Worm (Caenorhabditis elegans): ENCODE results near the gene F59E12.15.

F59E12.15 gene

DNA sequence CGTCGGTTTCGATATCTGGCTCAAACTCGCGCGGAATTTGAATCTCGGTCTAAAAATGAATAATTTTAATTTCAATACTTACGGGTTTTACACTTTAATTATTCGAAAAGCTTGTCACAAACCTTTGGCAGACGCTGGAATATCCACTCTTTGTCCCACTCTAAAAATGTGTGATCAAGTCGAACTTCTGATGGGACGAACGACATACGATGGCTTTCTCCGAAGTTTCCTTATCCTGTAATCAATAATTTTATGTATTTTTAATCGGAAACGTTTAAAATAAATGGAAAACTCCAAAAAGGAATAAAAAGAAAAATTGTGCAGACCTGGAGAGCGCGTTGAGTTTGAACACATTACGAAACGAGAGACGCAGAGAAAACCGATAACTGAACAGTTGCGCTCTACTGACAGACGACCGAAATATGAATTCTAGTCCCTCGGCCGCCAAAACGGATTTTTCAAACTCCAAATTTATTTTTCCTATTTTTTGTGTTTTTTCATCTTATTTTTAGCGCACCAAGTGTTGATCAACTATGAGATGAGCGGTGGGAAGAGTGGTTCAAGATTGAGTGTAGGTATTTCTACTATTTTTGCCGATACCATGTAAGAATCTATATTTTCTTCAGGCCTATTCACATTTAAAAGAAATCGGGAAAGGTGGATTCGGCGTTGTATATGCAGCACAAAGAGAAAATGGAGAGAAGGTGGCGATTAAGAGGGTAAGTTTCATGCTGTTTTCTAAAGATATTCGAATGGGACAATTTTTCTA, 21.2 kb upstream of the F59E12.15 start, which contains the start of the genes sam-4, F59E12.17 and zyg-1:
Gene sam-4 (minus strand): TSS at position 51 of the 769 bp plus-strand sequence.
Gene F59E12.17 (minus strand): TSS at position 235 of the 769 bp plus-strand sequence.
Gene zyg-1 (plus strand): TSS at position 513 of the 769 bp plus-strand sequence.
- TF ChIP-seq unc-55 (GFP tag; optimal IDR thresholded peaks at IDR 0.05) = peak; percentile 93
- peak; percentile 41 for TF ChIP-seq fos-1 (tag; optimal IDR thresholded peaks at IDR 0.05)
- TF ChIP-seq snpc-4 (tag; optimal IDR thresholded peaks at IDR 0.05) = peak; percentile 20
- TF ChIP-seq Y55F3AM.14 (GFP tag; optimal IDR thresholded peaks at IDR 0.05) = no peak
- TF ChIP-seq F13H6.1 (tag; optimal IDR thresholded peaks at IDR 0.05) = peak; percentile 20
- no peak for TF ChIP-seq nhr-12 (tag; optimal IDR thresholded peaks at IDR 0.05)
- peak in 1 of 2 experiments; percentile 81 for TF ChIP-seq lsy-2 (tag; optimal IDR thresholded peaks at IDR 0.05)
- TF ChIP-seq crh-2 (tag; optimal IDR thresholded peaks at IDR 0.05) = peak; percentile 56
- TF ChIP-seq C34F6.9 (tag; optimal IDR thresholded peaks at IDR 0.05) = peak; percentile 84
- no peak for TF ChIP-seq dmd-4 (tag; optimal IDR thresholded peaks at IDR 0.05)
- no peak for TF ChIP-seq nhr-23 (tag; optimal IDR thresholded peaks at IDR 0.05)
- TF ChIP-seq ztf-4 (tag; optimal IDR thresholded peaks at IDR 0.05) = no peak
- no peak for TF ChIP-seq ztf-1 (GFP tag; conservative IDR thresholded peaks at IDR 0.05)
- no peak for TF ChIP-seq nhr-10 (tag; optimal IDR thresholded peaks at IDR 0.05)
- peak; percentile 42 for TF ChIP-seq sma-3 (GFP tag; optimal IDR thresholded peaks at IDR 0.05)
- no peak for TF ChIP-seq nhr-6 (tag; optimal IDR thresholded peaks at IDR 0.05)
- TF ChIP-seq lin-13 (GFP tag; optimal IDR thresholded peaks at IDR 0.05) = no peak
- TF ChIP-seq ceh-82 (tag; optimal IDR thresholded peaks at IDR 0.05) = no peak
- TF ChIP-seq peb-1 (tag; optimal IDR thresholded peaks at IDR 0.05) = no peak
- no peak for TF ChIP-seq lin-11 (tag; optimal IDR thresholded peaks at IDR 0.05)
- TF ChIP-seq unc-62 (GFP tag; optimal IDR thresholded peaks at IDR 0.05) = no peak
- TF ChIP-seq nhr-129 (tag; optimal IDR thresholded peaks at IDR 0.05) = peak; percentile 78
- TF ChIP-seq gmeb-1 (tag; optimal IDR thresholded peaks at IDR 0.05) = peak; percentile 53

DNA sequence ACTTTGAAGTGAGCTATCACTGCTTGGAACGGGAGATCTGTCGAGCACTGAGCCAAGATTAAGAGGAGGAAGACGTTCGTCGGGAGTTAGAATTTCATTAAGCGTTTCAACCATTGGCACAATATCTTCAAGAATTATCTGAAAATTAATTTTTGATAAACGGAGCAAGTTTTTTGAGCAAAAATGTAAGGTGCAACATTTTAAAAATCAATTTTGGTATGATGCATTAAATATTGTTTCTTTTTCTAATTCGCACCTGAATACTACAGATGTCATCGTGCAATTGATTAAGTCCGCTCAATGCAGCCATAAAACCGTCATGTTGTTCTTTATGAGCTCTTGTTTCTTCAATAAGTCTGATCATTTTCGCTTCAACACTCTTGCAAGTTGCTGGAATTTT, 20.1 kb upstream of the F59E12.15 start, which contains the start of gene ddl-1:
Gene ddl-1 (minus strand): TSS at position 101 of the 400 bp plus-strand sequence.
- TF ChIP-seq lin-39 (tag; optimal IDR thresholded peaks at IDR 0.05) (no peak), Y55F3AM.14 (GFP tag; optimal IDR thresholded peaks at IDR 0.05) (no peak), elt-1 (tag; optimal IDR thresholded peaks at IDR 0.05) (no peak), peb-1 (tag; optimal IDR thresholded peaks at IDR 0.05) (no peak), skn-1 (tag; optimal IDR thresholded peaks at IDR 0.05) (no peak)

DNA sequence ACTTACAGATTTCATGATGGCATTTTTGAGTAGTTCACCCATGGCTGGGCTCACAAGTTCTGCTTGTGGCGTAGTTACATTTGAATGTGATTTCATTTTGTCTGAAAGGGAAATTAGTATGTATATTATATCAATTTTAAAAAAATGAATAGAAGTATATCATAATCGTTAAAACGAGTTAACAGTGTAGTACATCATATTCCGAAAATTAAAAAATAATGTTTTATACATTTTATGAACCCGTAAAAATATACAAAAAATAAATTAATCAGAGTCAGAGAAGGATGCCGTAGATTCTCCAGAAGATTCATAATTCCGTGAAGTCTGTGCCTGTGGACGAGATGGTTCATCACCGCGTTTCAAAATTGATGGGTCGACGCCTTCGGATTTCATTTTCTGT, 18.8 kb upstream of the F59E12.15 start, which contains the start of gene F59E12.9:
Gene F59E12.9 (minus strand): TSS at position 101 of the 400 bp plus-strand sequence.
- no peak for TF ChIP-seq nhr-11 (tag; optimal IDR thresholded peaks at IDR 0.05)
- TF ChIP-seq snpc-4 (tag; optimal IDR thresholded peaks at IDR 0.05) = no peak
- no peak for TF ChIP-seq F13H6.1 (tag; optimal IDR thresholded peaks at IDR 0.05)
- TF ChIP-seq nhr-237 (tag; optimal IDR thresholded peaks at IDR 0.05) = no peak
- no peak for TF ChIP-seq lin-39 (tag; optimal IDR thresholded peaks at IDR 0.05)
- TF ChIP-seq nhr-23 (tag; optimal IDR thresholded peaks at IDR 0.05) = no peak

ce11 chrII:5642110-5642509, 13.9 kb upstream of the F59E12.15 start:
- TF ChIP-seq skn-1 (tag; optimal IDR thresholded peaks at IDR 0.05) = no peak
- TF ChIP-seq mab-5 (tag; optimal IDR thresholded peaks at IDR 0.05) = no peak
- no peak for TF ChIP-seq F13H6.1 (tag; optimal IDR thresholded peaks at IDR 0.05)
- TF ChIP-seq unc-62 (GFP tag; optimal IDR thresholded peaks at IDR 0.05) = no peak
- TF ChIP-seq lsy-2 (tag; optimal IDR thresholded peaks at IDR 0.05) = no peak
- no peak for TF ChIP-seq gmeb-1 (tag; optimal IDR thresholded peaks at IDR 0.05)
- no peak for TF ChIP-seq nhr-10 (tag; optimal IDR thresholded peaks at IDR 0.05)
- TF ChIP-seq unc-39 (tag; optimal IDR thresholded peaks at IDR 0.05) = no peak
- no peak for TF ChIP-seq nhr-23 (tag; optimal IDR thresholded peaks at IDR 0.05)
- TF ChIP-seq crh-2 (tag; optimal IDR thresholded peaks at IDR 0.05) = no peak
- no peak for TF ChIP-seq ama-1 (optimal IDR thresholded peaks at IDR 0.05)
- TF ChIP-seq fos-1 (tag; optimal IDR thresholded peaks at IDR 0.05) = no peak
- TF ChIP-seq lin-39 (tag; optimal IDR thresholded peaks at IDR 0.05) = no peak
- TF ChIP-seq zag-1 (tag; optimal IDR thresholded peaks at IDR 0.05) = no peak
- no peak for TF ChIP-seq nhr-21 (tag; optimal IDR thresholded peaks at IDR 0.05)
- no peak for TF ChIP-seq ztf-4 (tag; optimal IDR thresholded peaks at IDR 0.05)
- no peak for TF ChIP-seq elt-3 (tag; optimal IDR thresholded peaks at IDR 0.05)

Measured in whole organism, L2 larva.